Fruit fly (Drosophila melanogaster) whole organism, embryonic: ENCODE results near the gene CG32857.

Experiments
- Adf1 ChIP-seq: fragments of 200-800 bp; sonication (Bioruptor generic); IDR thresholded peaks from 2 replicates; pipeline ENCODE4 v1.3.6; 2022; ENCODE audit warnings: missing biosample characterization, missing genetic modification characterization
- CG15601 ChIP-seq: fragments of 200-800 bp; sonication (Bioruptor generic); optimal IDR thresholded peaks from 3 replicates; lab custom pipeline; 2019; ENCODE audit warnings: missing biosample characterization, mild to moderate bottlenecking, missing genetic modification characterization, moderate library complexity
- CoRest ChIP-seq: fragments of 200-800 bp; sonication (Bioruptor generic); optimal IDR thresholded peaks from 3 replicates; lab custom pipeline; 2018; ENCODE audit warnings: missing biosample characterization, mild to moderate bottlenecking, missing genetic modification characterization, moderate library complexity
- Myb ChIP-seq: fragments of 200-800 bp; sonication (Bioruptor generic); optimal IDR thresholded peaks from 2 replicates; lab custom pipeline; 2016; ENCODE audit warnings: missing biosample characterization, missing genetic modification characterization
- Sry-δ ChIP-seq: fragments of 200-800 bp; sonication (Bioruptor generic); optimal IDR thresholded peaks from 2 replicates; lab custom pipeline; 2016; ENCODE audit warnings: missing biosample characterization, missing genetic modification characterization
- eve ChIP-seq, 2 experiments: fragments of >200 bp; optimal IDR thresholded peaks; 2 replicates each; lab custom pipeline; 2017; ENCODE audit warnings: missing biosample characterization in 2 of 2, missing genetic modification characterization in 2 of 2
- yki ChIP-seq: fragments of >200 bp; optimal IDR thresholded peaks from 3 replicates; lab custom pipeline; 2018

DNA sequence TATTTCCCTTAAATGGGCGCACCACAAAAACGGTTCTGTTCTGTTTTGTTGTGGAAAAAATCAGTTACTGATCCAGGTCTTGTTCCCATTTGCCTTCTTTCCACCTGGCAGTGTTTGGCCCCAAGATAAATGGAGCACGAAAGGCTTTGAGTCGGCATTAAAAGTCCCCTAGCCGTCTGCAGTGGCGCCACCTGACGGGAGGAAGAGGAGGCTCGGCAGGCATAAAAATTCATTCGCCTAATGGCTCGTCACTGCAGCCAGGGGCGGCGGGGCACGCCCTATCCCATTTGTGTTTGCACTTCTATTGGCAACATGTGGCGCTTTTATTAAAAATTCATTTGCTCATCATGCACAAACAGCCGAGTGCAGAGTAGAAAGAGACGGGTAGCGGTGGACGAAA is 51.9 kb downstream of the CG32857 start:
- TF ChIP-seq CoRest (no peak), CG15601 (tag; lab: Kevin White, UChicago) (no peak), Myb (no peak), Adf1 (GFP tag; lab: Robert Waterston, UW) (no peak), eve (GFP tag; optimal IDR thresholded peaks at IDR 0.05; lab: Kevin White, UChicago) (no peak), yki (no peak), Sry-δ (no peak)
